Fruit fly (Drosophila melanogaster) S2 (cell line): ENCODE measurements around the gene Kaz.

Experiments
- CG8478 ChIP-seq: fragments of >200 bp; optimal IDR thresholded peaks from 2 replicates; lab custom pipeline; 2018
- CTCF ChIP-seq, 2 experiments: fragments of >200 bp; optimal IDR thresholded peaks; 2 replicates each; lab custom pipeline; 2018

Kaz gene

DNA sequence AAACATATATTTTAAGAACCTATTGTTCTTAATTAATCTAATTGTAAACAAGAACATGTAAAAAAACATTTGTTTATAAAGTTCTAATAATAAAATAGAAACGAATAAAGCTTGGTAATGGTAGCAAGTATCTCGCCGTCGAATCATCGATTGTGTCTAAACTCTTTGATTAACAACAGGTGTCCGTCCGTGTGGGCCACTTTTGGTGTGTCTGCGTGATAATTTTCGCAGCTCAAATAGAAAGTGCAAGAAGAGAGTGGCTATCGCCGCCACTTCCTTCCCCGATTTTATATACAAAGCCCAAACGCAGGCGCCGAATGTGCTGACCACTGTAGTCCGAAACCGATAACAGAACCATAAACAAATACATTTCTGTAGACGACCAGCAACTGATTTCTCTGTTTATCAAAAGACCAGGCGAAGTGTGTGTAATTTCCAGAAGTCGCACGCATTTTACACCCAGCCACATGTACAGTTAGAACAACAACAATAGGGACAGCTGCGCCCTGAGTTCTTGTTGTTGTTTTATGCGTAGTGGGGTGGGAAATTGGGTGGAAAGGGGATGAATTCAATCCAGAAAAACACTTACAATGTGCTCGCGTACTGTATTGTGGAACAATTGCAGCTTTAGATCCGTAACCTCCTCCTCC is 16.6 kb downstream of the Kaz start:
- TF ChIP-seq CG8478 (lab: Kevin White, UChicago) (no peak), CTCF (optimal IDR thresholded peaks at IDR 0.05; lab: Kevin White, UChicago) (no peak)

DNA sequence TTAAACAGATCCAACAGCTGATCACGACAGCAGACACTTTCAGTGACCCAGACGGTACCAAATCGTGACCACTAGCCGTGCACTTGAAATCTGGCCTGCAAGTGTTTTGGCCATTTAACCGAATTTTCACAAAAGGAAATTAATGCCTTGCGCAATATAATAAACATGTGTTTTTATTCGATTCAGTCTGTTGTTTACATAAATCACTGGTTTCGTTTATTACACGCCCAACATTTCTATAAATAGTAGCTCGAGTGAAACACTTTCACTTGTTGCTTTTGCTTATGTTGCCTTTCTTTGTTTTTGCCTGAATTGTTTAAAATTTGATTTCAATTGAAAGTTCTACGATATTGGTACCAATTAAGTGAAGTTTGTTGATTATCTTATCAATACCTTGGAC is 17.4 kb downstream of the Kaz start:
- TF ChIP-seq CTCF (optimal IDR thresholded peaks at IDR 0.05; lab: Kevin White, UChicago) (no peak), CG8478 (lab: Kevin White, UChicago) (no peak)

DNA sequence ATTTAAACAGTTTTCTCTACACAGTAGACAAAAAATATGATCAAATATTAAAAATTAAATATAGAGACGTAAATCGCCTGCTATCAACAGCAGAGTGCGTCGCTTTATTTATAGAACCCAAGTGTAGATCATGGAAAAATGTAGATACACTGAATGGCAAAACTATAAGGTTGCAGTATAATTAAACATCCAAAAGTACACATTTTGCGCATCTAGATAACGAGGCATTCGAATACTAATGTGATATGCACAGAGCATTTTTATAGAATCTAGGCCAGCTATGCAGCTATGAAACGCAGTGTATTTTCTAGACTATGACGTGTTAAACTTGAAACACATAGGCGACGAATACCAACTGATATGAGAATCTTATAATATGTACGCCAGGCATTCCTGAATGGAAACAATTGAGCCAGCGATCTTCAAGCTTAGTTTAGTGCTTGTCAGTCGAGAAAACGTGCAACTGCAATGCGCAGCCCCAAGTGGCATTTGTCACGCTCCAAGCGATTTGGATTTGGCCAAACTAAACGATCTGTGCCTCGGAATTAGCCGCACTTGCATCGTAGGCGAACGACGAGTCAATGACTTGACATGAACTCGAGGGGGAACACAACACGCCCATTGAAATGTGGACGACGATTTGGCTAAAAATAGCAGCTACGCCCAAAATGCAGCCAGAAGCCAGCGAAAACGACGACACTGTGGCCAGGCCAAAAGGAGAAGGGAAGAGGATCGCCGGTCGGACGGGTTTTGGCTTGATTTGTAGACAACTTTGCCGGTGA is 18.7 kb downstream of the Kaz start:
- TF ChIP-seq CTCF (optimal IDR thresholded peaks at IDR 0.05; lab: Kevin White, UChicago) = no peak
- no peak for TF ChIP-seq CG8478 (lab: Kevin White, UChicago)

DNA sequence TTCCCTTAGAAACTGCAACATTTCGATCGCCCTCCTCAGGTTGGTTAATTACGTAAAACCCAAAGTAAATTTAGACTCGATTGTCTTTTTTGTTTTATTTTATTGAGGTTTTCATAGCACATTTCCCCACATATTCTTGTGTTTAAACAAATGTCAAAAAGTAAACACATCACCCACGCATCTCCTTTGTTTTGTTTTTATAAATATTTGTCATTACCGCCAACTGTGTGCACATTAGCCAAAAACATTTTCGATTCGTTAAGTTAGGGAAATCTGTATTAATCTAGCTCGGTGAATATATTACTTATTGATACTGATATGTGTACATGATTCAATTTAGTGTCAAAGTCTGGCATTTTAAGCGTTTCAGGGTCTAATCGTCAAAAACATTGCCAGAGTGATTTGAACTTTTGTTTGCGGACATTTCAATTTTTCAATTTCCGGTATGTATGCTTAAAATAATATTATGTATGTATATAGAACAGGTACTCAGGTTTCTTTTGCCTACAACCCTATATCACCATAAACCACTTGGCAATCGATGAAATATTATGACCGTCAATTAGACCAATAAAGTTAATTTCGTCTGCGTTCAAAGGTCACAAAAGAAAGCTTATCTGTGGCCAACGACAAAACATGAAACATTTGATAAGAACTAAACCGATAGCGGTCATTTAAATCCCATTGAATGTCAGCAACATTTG is 20.0 kb downstream of the Kaz start:
- TF ChIP-seq CG8478 (lab: Kevin White, UChicago) (no peak), CTCF (optimal IDR thresholded peaks at IDR 0.05; lab: Kevin White, UChicago) (no peak)

DNA sequence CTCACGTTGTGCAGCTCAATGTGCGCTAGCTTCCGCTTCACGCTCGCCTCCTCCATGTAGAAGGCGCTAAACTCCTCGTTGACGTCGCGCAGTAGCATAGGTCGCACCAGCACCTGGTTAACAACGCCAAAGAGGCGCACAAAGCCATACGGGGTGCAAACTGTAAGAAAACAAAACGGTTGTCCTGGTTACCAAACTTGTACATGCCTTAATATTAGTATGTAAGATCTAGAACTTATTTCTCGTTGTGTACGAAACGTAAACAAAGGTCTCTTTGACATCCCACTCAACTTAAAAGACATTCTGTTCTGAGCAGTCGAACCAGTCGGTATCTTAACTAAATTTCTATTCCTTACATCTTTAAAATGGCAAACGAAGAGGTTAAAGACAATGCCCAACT is 22.4 kb downstream of the Kaz start, which contains the start of gene CG6980:
Gene CG6980, plus strand, starts transcription at position 301 of the 400 bp plus-strand sequence.
- TF ChIP-seq CTCF (optimal IDR thresholded peaks at IDR 0.05; lab: Kevin White, UChicago) (no peak), CG8478 (lab: Kevin White, UChicago) (no peak)

DNA sequence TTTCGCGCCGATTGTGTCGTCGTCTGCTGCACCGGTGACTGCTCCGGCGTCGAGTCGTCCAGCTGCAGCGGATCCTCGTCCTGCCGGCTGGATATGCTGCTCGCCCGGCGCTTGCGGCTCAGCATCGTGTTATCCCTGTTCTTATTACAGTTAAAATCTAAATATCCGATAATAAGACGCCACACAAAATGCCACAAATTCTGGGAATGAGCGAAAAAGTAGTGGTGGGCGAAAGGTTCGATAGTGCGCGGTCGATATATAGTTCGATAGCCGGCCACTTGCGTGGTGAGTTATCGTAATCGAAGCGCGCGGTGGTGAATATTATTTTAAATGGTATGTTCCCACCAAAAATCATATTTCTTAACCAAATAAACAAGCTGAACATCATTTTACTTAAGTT is 24.7 kb downstream of the Kaz start, which contains the start of gene polybromo:
Gene polybromo, minus strand, starts transcription at position 212 of the 400 bp plus-strand sequence.
- TF ChIP-seq CTCF (optimal IDR thresholded peaks at IDR 0.05; lab: Kevin White, UChicago) (no peak), CG8478 (lab: Kevin White, UChicago) (no peak)

DNA sequence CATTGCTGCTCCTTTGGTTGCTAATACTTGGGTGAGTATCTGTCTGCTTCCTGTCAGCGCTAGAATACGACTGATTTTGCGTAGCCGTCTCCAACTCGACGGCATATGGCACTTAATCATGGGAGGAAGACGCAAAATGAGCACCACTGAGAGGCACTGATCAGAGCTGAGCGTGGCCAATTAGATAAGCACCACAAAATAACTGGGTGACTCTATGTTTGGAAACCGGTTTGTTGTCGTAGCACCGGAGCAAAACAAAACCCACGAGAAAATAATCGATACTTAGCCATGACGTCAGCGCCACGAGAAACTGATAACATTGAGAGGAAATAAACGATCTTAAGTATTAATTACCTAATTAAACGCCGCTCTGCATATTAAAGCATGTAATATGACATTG is 30.3 kb downstream of the Kaz start, which contains the start of gene Ude:
Gene Ude, minus strand, starts transcription at position 166 of the 400 bp plus-strand sequence.
- TF ChIP-seq CG8478 (lab: Kevin White, UChicago) (no peak), CTCF (optimal IDR thresholded peaks at IDR 0.05; lab: Kevin White, UChicago) (no peak)

DNA sequence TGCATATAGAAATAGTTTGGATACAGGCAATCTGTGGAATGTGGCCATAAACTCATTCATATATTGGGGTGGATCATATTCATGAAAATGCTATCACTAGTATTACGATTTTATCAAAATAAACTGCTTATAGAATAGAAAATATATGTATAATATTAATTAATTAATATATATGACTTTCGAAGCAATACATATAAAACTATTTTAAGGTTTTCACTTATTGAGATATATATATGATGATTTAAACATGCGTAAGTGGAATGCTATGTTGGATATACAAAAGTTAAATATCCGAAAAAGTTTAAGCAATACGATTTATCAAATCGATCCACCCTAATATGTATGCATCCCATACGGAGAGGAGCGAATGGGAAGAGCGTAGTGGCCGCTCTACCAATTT is 31.2 kb downstream of the Kaz start:
- TF ChIP-seq CG8478 (lab: Kevin White, UChicago) (no peak), CTCF (optimal IDR thresholded peaks at IDR 0.05; lab: Kevin White, UChicago) (no peak)

DNA sequence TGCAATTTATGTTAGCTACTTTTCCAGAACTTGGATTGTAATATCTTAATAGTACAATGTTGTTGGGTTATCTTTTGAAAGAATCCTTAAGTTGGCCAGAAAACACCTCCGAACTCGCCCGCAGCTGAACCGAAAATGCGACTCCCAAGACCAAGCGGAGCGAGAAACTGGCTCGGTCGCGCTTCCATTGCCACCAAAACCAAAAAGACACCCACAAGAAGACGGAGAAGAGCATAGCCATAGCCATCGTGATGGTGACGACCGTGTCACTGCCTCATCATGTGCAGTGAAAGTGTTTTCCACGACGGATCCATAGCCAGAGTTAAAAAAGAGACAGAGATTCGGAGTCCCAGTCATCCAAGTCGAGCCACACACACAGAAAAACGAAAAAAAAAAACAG is 39.7 kb downstream of the Kaz start, which contains the start of gene CG13634:
Gene CG13634, minus strand, starts transcription at position 101 of the 400 bp plus-strand sequence.
- TF ChIP-seq CG8478 (lab: Kevin White, UChicago) (no peak), CTCF (optimal IDR thresholded peaks at IDR 0.05; lab: Kevin White, UChicago) (no peak)

DNA sequence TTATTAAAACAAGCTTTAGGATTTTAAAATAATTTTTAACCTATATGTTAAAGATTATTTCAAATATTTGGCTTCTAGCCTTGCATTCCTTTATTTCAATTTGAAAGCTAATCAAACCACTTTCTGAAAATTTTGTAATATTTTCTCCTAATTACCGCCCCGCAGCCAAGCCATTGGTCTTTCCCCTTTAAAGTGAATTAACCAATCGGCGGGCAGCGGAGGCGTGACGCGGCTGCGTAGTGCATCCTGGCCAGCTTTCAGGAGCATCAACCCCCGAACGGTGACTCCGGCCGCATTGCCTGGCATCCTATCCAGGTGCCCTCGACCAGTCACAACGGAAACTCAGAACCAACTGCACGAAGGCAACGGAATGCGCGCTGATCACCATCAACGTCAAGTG is 42.0 kb downstream of the Kaz start, which contains the start of gene Ets96B:
Gene Ets96B, plus strand, starts transcription at position 321 of the 400 bp plus-strand sequence.
- no peak for TF ChIP-seq CTCF (optimal IDR thresholded peaks at IDR 0.05; lab: Kevin White, UChicago)
- no peak for TF ChIP-seq CG8478 (lab: Kevin White, UChicago)

DNA sequence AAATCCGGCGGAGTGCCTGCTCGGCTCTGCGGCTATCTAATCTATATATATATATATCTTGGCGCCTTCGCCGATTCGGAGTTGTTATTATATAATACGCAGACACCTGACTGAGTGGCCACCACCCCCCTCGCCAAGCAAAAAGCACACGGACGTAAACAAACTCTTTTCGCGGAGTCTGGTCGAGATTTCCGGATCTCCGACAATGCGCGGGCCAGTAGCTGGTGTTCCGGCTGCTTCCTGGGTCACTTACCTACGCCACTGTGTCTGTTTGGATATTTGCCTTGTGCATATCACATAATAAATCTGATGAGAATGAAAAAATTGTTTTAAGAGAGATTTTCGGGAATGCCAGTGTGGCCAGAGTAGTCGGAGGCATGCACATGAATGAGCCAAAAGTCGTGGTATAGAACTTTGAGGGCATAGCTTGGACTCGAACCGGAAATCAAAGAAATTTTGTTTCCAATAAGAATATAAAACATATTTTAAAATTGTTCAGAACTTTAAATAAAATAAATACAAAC is 42.7 kb downstream of the Kaz start, which contains the start of gene CG5805:
Gene CG5805, minus strand, starts transcription at position 380 of the 524 bp plus-strand sequence.
- no peak for TF ChIP-seq CTCF (optimal IDR thresholded peaks at IDR 0.05; lab: Kevin White, UChicago)
- TF ChIP-seq CG8478 (lab: Kevin White, UChicago) = no peak
